Worm (Caenorhabditis elegans) whole organism, L4/young adult: ENCODE measurements around the gene rpn-13.

Experiments used
- W03F9.2 ChIP-seq: fragments of 150-350 bp; optimal IDR thresholded peaks from 2 replicates; lab custom pipeline; 2014; ENCODE audit warnings: missing biosample characterization, missing genetic modification characterization
- dao-5 ChIP-seq: sonication (generic microtip); optimal IDR thresholded peaks from 2 replicates; lab custom pipeline; 2016; ENCODE audit warnings: missing genotype, missing genetic modification characterization, moderate library complexity, missing compliant biosample characterization
- him-1 ChIP-seq: sonication (generic microtip); optimal IDR thresholded peaks from 2 replicates; lab custom pipeline; 2016; ENCODE audit warnings: missing genotype, missing genetic modification reagents, missing genetic modification characterization, missing compliant biosample characterization

ce11 chrIII:6350424-6350823 lies 8.7 kb upstream of the rpn-13 start:
- TF ChIP-seq W03F9.2 (tag; lab: Kevin White, UChicago): no peak
- no peak for TF ChIP-seq dao-5 (tag; lab: Kevin White, UChicago)
- TF ChIP-seq him-1: no peak
